Worm (Caenorhabditis elegans): Measurements from ENCODE around the gene srx-128.

The srx-128 gene

ce11 chrV:13837173-13837572, at the start of gene srx-128:
TSS of gene srx-128 (plus strand) at chrV:13837473.
- no peak for TF ChIP-seq ces-1 (GFP tag; optimal IDR thresholded peaks at IDR 0.05)
- no peak for TF ChIP-seq madf-9 (GFP tag; conservative IDR thresholded peaks at IDR 0.05)
- TF ChIP-seq unc-39 (tag; optimal IDR thresholded peaks at IDR 0.05), result no peak
- TF ChIP-seq F26F4.8 (GFP tag; conservative IDR thresholded peaks at IDR 0.05), result no peak
- TF ChIP-seq saeg-2 (GFP tag; IDR thresholded peaks at IDR 0.05), result no peak

DNA sequence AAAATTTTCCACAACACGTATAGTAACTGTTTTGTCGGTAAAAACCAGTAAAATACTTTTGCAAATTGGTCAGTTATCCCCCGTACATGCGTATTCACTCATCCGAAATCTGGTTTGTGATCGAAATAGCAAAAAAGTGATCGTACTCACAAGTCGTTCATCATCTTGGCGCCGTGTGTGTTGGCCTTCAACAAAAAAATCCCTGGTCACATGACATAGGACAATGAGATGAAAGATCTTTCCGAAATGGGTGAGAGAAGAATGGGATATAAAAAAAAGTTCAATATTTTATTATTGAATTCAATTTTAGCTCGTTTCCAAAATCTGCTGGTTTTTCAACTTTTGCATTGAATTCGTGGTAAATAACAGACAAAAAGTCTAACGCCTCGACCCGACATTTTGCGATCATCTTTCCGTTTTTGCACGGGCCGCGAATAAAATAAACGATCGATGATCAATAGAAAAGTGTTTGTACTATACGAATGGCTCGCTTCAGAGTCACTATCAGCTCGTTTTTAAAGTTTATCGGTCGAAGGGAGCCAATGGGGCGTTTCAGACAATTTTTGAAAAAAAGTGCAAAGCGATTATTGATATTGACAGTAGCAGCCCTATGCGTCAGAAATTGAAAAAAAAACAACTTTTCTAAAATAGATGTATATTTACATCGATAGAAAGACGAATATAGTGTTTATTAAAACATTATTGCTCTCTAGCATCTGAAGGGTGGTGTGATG, 49.2 kb upstream of the srx-128 start:
- TF ChIP-seq madf-5 (GFP tag; IDR thresholded peaks at IDR 0.05) (no peak), nhr-11 (tag; optimal IDR thresholded peaks at IDR 0.05) (peak; percentile 15), cey-2 (tag; optimal IDR thresholded peaks at IDR 0.05; ENCODE audit: borderline replicate concordance, insufficient read depth) (no peak), unc-130 (GFP tag; optimal IDR thresholded peaks at IDR 0.05) (no peak), ces-1 (GFP tag; optimal IDR thresholded peaks at IDR 0.05) (no peak), ctbp-1 (GFP tag; IDR thresholded peaks at IDR 0.05) (no peak), mes-2 (tag; optimal IDR thresholded peaks at IDR 0.05; ENCODE audit: poor library complexity, severe bottlenecking) (peak; percentile 1), zfp-3 (GFP tag; conservative IDR thresholded peaks at IDR 0.05) (no peak), mdl-1 (tag; optimal IDR thresholded peaks at IDR 0.05) (peak in 1 of 2 experiments; percentile 1), pha-4 (GFP tag; IDR thresholded peaks at IDR 0.05) (no peak), pha-4 (tag; optimal IDR thresholded peaks at IDR 0.05) (peak; percentile 2), arid-1 (GFP tag; conservative IDR thresholded peaks at IDR 0.05) (0 out of 2 replicates have a peak, but pooled peaks have one; percentile 14), mep-1 (tag; optimal IDR thresholded peaks at IDR 0.05) (peak; percentile 25), ceh-62 (tag; optimal IDR thresholded peaks at IDR 0.05) (no peak), pqm-1 (tag; optimal IDR thresholded peaks at IDR 0.05) (peak; percentile 56), aha-1 (tag) (peak; percentile 51), mxl-3 (GFP tag; optimal IDR thresholded peaks at IDR 0.05) (no peak), nhr-76 (tag; optimal IDR thresholded peaks at IDR 0.05) (no peak), dmd-6 (GFP tag; IDR thresholded peaks at IDR 0.05) (peak; percentile 29; the same call in 1 of the 2 replicates), dve-1 (tag; optimal IDR thresholded peaks at IDR 0.05; ENCODE audit: insufficient read depth) (peak; percentile 68), hlh-30 (tag; optimal IDR thresholded peaks at IDR 0.05; ENCODE audit: insufficient read depth) (peak; percentile 82), zip-2 (tag; optimal IDR thresholded peaks at IDR 0.05) (no peak), daf-16 (GFP tag; optimal IDR thresholded peaks at IDR 0.05) (no peak), daf-16 (tag; optimal IDR thresholded peaks at IDR 0.05) (peak; percentile 85), egl-43 (GFP tag; IDR thresholded peaks at IDR 0.05) (no peak)

DNA sequence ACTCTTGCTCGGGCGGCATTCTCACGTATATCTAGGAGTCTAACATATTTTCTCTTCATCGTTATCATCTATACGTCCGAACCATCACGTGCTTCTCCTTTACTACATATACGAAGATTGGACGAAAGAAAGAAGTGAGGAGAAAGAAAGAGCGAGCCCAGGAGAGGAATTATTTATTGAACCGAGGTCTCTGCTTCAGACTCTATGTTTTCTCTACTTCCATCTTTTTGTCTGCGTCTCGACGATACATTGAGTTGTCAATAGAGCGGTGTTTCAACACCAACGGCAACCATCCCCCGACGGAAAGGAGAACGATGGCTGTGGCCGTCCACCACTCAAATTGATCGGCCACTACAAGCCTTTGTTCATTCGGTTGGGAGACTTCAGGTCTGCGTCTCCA, 47.9 kb upstream of the srx-128 start:
- peak; percentile 18 for TF ChIP-seq nhr-10 (tag; optimal IDR thresholded peaks at IDR 0.05)
- peak; percentile 35 for TF ChIP-seq ceh-28 (tag; optimal IDR thresholded peaks at IDR 0.05)
- peak; percentile 40; the same call in 1 of the 2 replicates for TF ChIP-seq lin-1 (GFP tag; IDR thresholded peaks at IDR 0.05)
- TF ChIP-seq lin-29 (GFP tag; IDR thresholded peaks at IDR 0.05), result no peak
- TF ChIP-seq egl-27 (tag; optimal IDR thresholded peaks at IDR 0.05), result no peak
- TF ChIP-seq egl-43 (GFP tag; IDR thresholded peaks at IDR 0.05), result peak; percentile 70
- no peak for TF ChIP-seq zfp-3 (GFP tag; conservative IDR thresholded peaks at IDR 0.05)
- TF ChIP-seq mxl-2 (GFP tag; conservative IDR thresholded peaks at IDR 0.05), result no peak
- peak; percentile 74 for TF ChIP-seq fkh-10 (GFP tag; optimal IDR thresholded peaks at IDR 0.05)
- peak; percentile 82 for TF ChIP-seq dmd-6 (GFP tag; IDR thresholded peaks at IDR 0.05)
- peak; percentile 82 for TF ChIP-seq ceh-20 (GFP tag; IDR thresholded peaks at IDR 0.05)
- no peak for TF ChIP-seq lir-3 (tag; optimal IDR thresholded peaks at IDR 0.05)
- no peak for TF ChIP-seq zag-1 (tag; optimal IDR thresholded peaks at IDR 0.05)
- peak; percentile 39 for TF ChIP-seq lin-13 (GFP tag; optimal IDR thresholded peaks at IDR 0.05)
- no peak for TF ChIP-seq Y48G9A.11 (GFP tag; IDR thresholded peaks at IDR 0.05)
- TF ChIP-seq nhr-41 (GFP tag; IDR thresholded peaks at IDR 0.05), result no peak
- TF ChIP-seq D1046.2 (GFP tag; IDR thresholded peaks at IDR 0.05), result no peak
- no peak for TF ChIP-seq aly-2 (tag; optimal IDR thresholded peaks at IDR 0.05)
- peak; percentile 15 for TF ChIP-seq spr-1 (tag; optimal IDR thresholded peaks at IDR 0.05)
- no peak for TF ChIP-seq dmd-8 (GFP tag; IDR thresholded peaks at IDR 0.05)
- TF ChIP-seq php-3 (GFP tag; IDR thresholded peaks at IDR 0.05), result no peak
- no peak for TF ChIP-seq skn-1 (tag; optimal IDR thresholded peaks at IDR 0.05)
- TF ChIP-seq madf-5 (GFP tag; IDR thresholded peaks at IDR 0.05), result no peak
- TF ChIP-seq mes-2 (tag; optimal IDR thresholded peaks at IDR 0.05; ENCODE audit: poor library complexity, severe bottlenecking), result peak; percentile 73
